Worm (Caenorhabditis elegans): ENCODE measurements around the gene ZK1073.2.

The ZK1073.2 gene

ce11 chrX:16147728-16148197 is 44.3 kb downstream of the ZK1073.2 start (continued):
- TF ChIP-seq ceh-83 (GFP tag; optimal IDR thresholded peaks at IDR 0.05) (no peak), mep-1 (tag; optimal IDR thresholded peaks at IDR 0.05) (peak; percentile 70)

- TF ChIP-seq tbx-8 (GFP tag; optimal IDR thresholded peaks at IDR 0.05) (no peak), pha-4 (tag; optimal IDR thresholded peaks at IDR 0.05) (peak; percentile 93), unc-120 (tag; optimal IDR thresholded peaks at IDR 0.05; ENCODE audit: poor library complexity, severe bottlenecking) (peak; percentile 1), nhr-2 (tag; optimal IDR thresholded peaks at IDR 0.05) (peak; percentile 89), unc-39 (tag; optimal IDR thresholded peaks at IDR 0.05) (no peak), nhr-237 (tag; optimal IDR thresholded peaks at IDR 0.05) (no peak), flh-1 (GFP tag; optimal IDR thresholded peaks at IDR 0.05) (no peak), mls-2 (tag; optimal IDR thresholded peaks at IDR 0.05) (peak; percentile 76), elt-1 (tag; optimal IDR thresholded peaks at IDR 0.05; ENCODE audit: borderline replicate concordance, insufficient read depth) (no peak), ham-2 (GFP tag; optimal IDR thresholded peaks at IDR 0.05) (peak; percentile 10), drap-1 (GFP tag; optimal IDR thresholded peaks at IDR 0.05) (peak; percentile 38), sptf-1 (tag; optimal IDR thresholded peaks at IDR 0.05) (peak; percentile 82), M03D4.4 (tag; optimal IDR thresholded peaks at IDR 0.05) (peak; percentile 56), nhr-28 (tag; optimal IDR thresholded peaks at IDR 0.05) (no peak), nhr-76 (tag; optimal IDR thresholded peaks at IDR 0.05) (no peak), ceh-39 (tag; optimal IDR thresholded peaks at IDR 0.05) (no peak)
Observed at ce11 chrX:16150153-16150552, 46.7 kb downstream of the ZK1073.2 start.

- no peak for TF ChIP-seq ceh-43 (GFP tag; optimal IDR thresholded peaks at IDR 0.05)
- no peak for TF ChIP-seq drap-1 (GFP tag; optimal IDR thresholded peaks at IDR 0.05)
- no peak for TF ChIP-seq sem-2 (GFP tag; optimal IDR thresholded peaks at IDR 0.05)
- no peak for TF ChIP-seq blmp-1 (tag; optimal IDR thresholded peaks at IDR 0.05)
- no peak for TF ChIP-seq lin-32 (GFP tag; optimal IDR thresholded peaks at IDR 0.05)
- no peak for TF ChIP-seq tbx-8 (GFP tag; optimal IDR thresholded peaks at IDR 0.05)
- TF ChIP-seq ztf-11 (tag; optimal IDR thresholded peaks at IDR 0.05): no peak
- no peak for TF ChIP-seq ceh-39 (tag; optimal IDR thresholded peaks at IDR 0.05)
- no peak for TF ChIP-seq M03D4.4 (tag; optimal IDR thresholded peaks at IDR 0.05)
- no peak for TF ChIP-seq nhr-28 (tag; optimal IDR thresholded peaks at IDR 0.05)
- TF ChIP-seq ces-1 (GFP tag; optimal IDR thresholded peaks at IDR 0.05): no peak
- no peak for TF ChIP-seq sptf-1 (tag; optimal IDR thresholded peaks at IDR 0.05)
- TF ChIP-seq hlh-1 (tag; optimal IDR thresholded peaks at IDR 0.05): no peak
- no peak for TF ChIP-seq nhr-237 (tag; optimal IDR thresholded peaks at IDR 0.05)
- TF ChIP-seq mep-1 (tag; optimal IDR thresholded peaks at IDR 0.05): no peak
- no peak for TF ChIP-seq unc-39 (tag; optimal IDR thresholded peaks at IDR 0.05)
- TF ChIP-seq mls-2 (tag; optimal IDR thresholded peaks at IDR 0.05): no peak
Observed at ce11 chrX:16151302-16151701, 47.8 kb downstream of the ZK1073.2 start.

ce11 chrX:16153744-16154143 is 50.2 kb downstream of the ZK1073.2 start:
- TF ChIP-seq flh-1 (GFP tag; optimal IDR thresholded peaks at IDR 0.05) (no peak), ces-1 (GFP tag; optimal IDR thresholded peaks at IDR 0.05) (no peak), nhr-12 (tag; optimal IDR thresholded peaks at IDR 0.05) (no peak), ztf-11 (tag; optimal IDR thresholded peaks at IDR 0.05) (no peak), mls-2 (tag; optimal IDR thresholded peaks at IDR 0.05) (no peak), ceh-83 (GFP tag; optimal IDR thresholded peaks at IDR 0.05) (no peak), mep-1 (tag; optimal IDR thresholded peaks at IDR 0.05) (no peak), drap-1 (GFP tag; optimal IDR thresholded peaks at IDR 0.05) (no peak), bed-3 (GFP tag; optimal IDR thresholded peaks at IDR 0.05) (no peak), lsy-2 (tag; optimal IDR thresholded peaks at IDR 0.05) (no peak), ceh-39 (tag; optimal IDR thresholded peaks at IDR 0.05) (no peak), unc-62 (GFP tag; optimal IDR thresholded peaks at IDR 0.05) (no peak), hlh-1 (tag; optimal IDR thresholded peaks at IDR 0.05) (no peak), unc-39 (tag; optimal IDR thresholded peaks at IDR 0.05) (no peak), ceh-43 (GFP tag; optimal IDR thresholded peaks at IDR 0.05) (no peak)

ce11 chrX:16155216-16155991 is 51.9 kb downstream of the ZK1073.2 start:
- TF ChIP-seq lin-32 (GFP tag; optimal IDR thresholded peaks at IDR 0.05) (no peak), hlh-1 (tag; optimal IDR thresholded peaks at IDR 0.05) (peak; percentile 31), unc-39 (tag; optimal IDR thresholded peaks at IDR 0.05) (no peak), ceh-39 (tag; optimal IDR thresholded peaks at IDR 0.05) (no peak), snpc-4 (tag; optimal IDR thresholded peaks at IDR 0.05) (no peak), zip-8 (tag; optimal IDR thresholded peaks at IDR 0.05) (no peak), elt-3 (tag; optimal IDR thresholded peaks at IDR 0.05) (no peak), blmp-1 (tag; optimal IDR thresholded peaks at IDR 0.05) (no peak), lin-13 (tag; optimal IDR thresholded peaks at IDR 0.05) (no peak), lsy-2 (tag; optimal IDR thresholded peaks at IDR 0.05) (no peak), ces-1 (GFP tag; optimal IDR thresholded peaks at IDR 0.05) (peak; percentile 66), mls-2 (tag; optimal IDR thresholded peaks at IDR 0.05) (no peak), sptf-1 (tag; optimal IDR thresholded peaks at IDR 0.05) (peak; percentile 4), nhr-28 (tag; optimal IDR thresholded peaks at IDR 0.05) (no peak)

All from whole organism, mixed stage, embryonic.